Fruit fly (Drosophila melanogaster) S2 (cell line): ENCODE data around the gene Polr2C.

ENCODE experiments used
- CG8478 ChIP-seq: fragments of >200 bp; optimal IDR thresholded peaks from 2 replicates; lab custom pipeline; 2018
- CTCF ChIP-seq, 2 experiments: fragments of >200 bp; optimal IDR thresholded peaks; 2 replicates each; lab custom pipeline; 2018

DNA sequence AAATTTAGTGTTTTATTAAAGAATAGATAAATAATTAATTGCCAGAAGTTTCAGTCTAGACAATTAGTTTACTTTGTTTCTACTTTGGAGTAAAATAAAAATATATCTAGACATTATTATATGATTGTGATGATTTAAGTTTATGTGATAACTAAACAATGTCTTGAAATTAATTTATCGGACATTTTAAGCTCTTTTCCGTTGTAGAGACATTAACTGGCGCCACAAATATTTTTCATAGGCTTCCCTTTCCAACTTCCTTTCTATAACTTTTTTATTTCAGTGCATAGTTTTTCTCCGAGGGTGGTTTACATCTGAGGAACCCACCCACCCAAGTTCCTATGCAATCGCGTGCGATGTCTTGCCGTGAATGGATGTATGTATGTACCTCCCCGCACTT is 43.6 kb downstream of the Polr2C start:
- TF ChIP-seq CTCF (optimal IDR thresholded peaks at IDR 0.05; lab: Kevin White, UChicago) (no peak), CG8478 (no peak)
